Worm (Caenorhabditis elegans) whole organism, mixed stage, embryonic: ENCODE data around the gene ZK488.5.

Source experiments
- blmp-1 ChIP-seq: fragments of 150-350 bp; optimal IDR thresholded peaks from 2 replicates; lab custom pipeline; 2014; ENCODE audit warnings: missing biosample characterization, missing genetic modification characterization
- ceh-43 ChIP-seq: fragments of 200-800 bp; sonication (Bioruptor generic); optimal IDR thresholded peaks from 2 replicates; lab custom pipeline; 2018; ENCODE audit warnings: mild to moderate bottlenecking, missing genetic modification characterization, moderate library complexity, missing compliant biosample characterization
- cnd-1 ChIP-seq: fragments of 200-800 bp; sonication (Bioruptor generic); optimal IDR thresholded peaks from 2 replicates; lab custom pipeline; 2018; ENCODE audit warnings: mild to moderate bottlenecking, missing genetic modification characterization, missing compliant biosample characterization
- elt-3 ChIP-seq: fragments of 150-350 bp; optimal IDR thresholded peaks from 2 replicates; lab custom pipeline; 2014; ENCODE audit warnings: missing biosample characterization, missing genetic modification characterization
- flh-1 ChIP-seq: fragments of 200-800 bp; sonication (Bioruptor generic); optimal IDR thresholded peaks from 2 replicates; lab custom pipeline; 2018; ENCODE audit warnings: mild to moderate bottlenecking, missing genetic modification characterization, moderate library complexity, missing compliant biosample characterization
- lin-13 ChIP-seq: fragments of 150-350 bp; optimal IDR thresholded peaks from 2 replicates; lab custom pipeline; 2014; ENCODE audit warnings: missing biosample characterization, missing genetic modification characterization
- mab-5 ChIP-seq: fragments of 150-350 bp; optimal IDR thresholded peaks from 2 replicates; lab custom pipeline; 2014; ENCODE audit warnings: missing biosample characterization, missing genetic modification characterization
- mep-1 ChIP-seq: fragments of 150-350 bp; optimal IDR thresholded peaks from 2 replicates; lab custom pipeline; 2017; ENCODE audit warnings: missing biosample characterization, missing genetic modification reagents, missing genetic modification characterization, inconsistent platforms
- nhr-12 ChIP-seq: fragments of 150-350 bp; optimal IDR thresholded peaks from 2 replicates; lab custom pipeline; 2014; ENCODE audit warnings: missing biosample characterization, missing genetic modification characterization
- nhr-28 ChIP-seq: fragments of 150-350 bp; optimal IDR thresholded peaks from 2 replicates; lab custom pipeline; 2014; ENCODE audit warnings: missing biosample characterization, missing genetic modification characterization
- pha-4 ChIP-seq: fragments of 150-350 bp; optimal IDR thresholded peaks from 2 replicates; lab custom pipeline; 2018; ENCODE audit warnings: missing biosample characterization, missing genetic modification reagents, missing genetic modification characterization
- snpc-4 ChIP-seq: fragments of 150-350 bp; optimal IDR thresholded peaks from 2 replicates; lab custom pipeline; 2014; ENCODE audit warnings: missing biosample characterization, missing genetic modification characterization
- unc-39 ChIP-seq: fragments of 150-350 bp; optimal IDR thresholded peaks from 2 replicates; lab custom pipeline; 2014; ENCODE audit warnings: missing biosample characterization, missing genetic modification characterization
- unc-62 ChIP-seq: fragments of 150-350 bp; optimal IDR thresholded peaks from 2 replicates; lab custom pipeline; 2014; ENCODE audit warnings: missing biosample characterization, missing genetic modification reagents, missing genetic modification characterization

DNA sequence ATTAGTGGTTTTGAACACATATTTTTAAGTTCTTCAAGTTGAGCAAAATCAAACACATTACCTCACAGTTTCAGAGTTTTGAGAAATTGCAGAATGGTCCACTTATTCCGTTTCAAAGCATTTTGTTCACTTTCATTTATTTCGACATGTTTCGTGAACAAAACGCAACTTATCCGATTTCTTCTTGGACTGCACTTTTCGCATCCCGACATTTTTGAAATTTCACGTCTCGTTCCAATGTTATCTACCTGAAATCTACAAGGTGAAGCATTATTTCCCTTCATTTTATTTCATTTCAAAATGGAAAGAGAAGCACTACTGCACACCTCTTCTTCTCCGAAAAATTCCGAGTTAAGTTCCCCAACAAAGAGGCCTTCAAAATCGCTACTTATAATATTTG lies 2.9 kb upstream of the ZK488.5 start, which contains the start of gene ZK488.6:
- TF ChIP-seq pha-4 (no peak), blmp-1 (tag; lab: Kevin White, UChicago) (no peak), elt-3 (tag; lab: Kevin White, UChicago) (no peak), unc-39 (tag; lab: Kevin White, UChicago) (no peak), flh-1 (GFP tag; lab: Kevin White, UChicago) (no peak), cnd-1 (no peak), unc-62 (GFP tag; lab: Kevin White, UChicago) (no peak), snpc-4 (tag; lab: Kevin White, UChicago) (no peak), mep-1 (tag; lab: Kevin White, UChicago) (no peak), lin-13 (tag; lab: Kevin White, UChicago) (no peak), mab-5 (tag; lab: Kevin White, UChicago) (no peak), nhr-12 (no peak), ceh-43 (GFP tag; lab: Kevin White, UChicago) (no peak), nhr-28 (tag; lab: Kevin White, UChicago) (no peak)
